Fruit fly (Drosophila melanogaster) whole organism, prepupa: Measurements from ENCODE around the gene ppk28.

Experiments used
- Blimp-1 ChIP-seq: fragments of 200-800 bp; sonication (Bioruptor generic); optimal IDR thresholded peaks from 3 replicates; lab custom pipeline; 2017; ENCODE audit warnings: missing biosample characterization, missing genetic modification characterization, mild to moderate bottlenecking, moderate library complexity, missing genetic modification reagents
- CG10631 ChIP-seq: fragments of 200-800 bp; sonication (Bioruptor generic); optimal IDR thresholded peaks from 2 replicates; lab custom pipeline; 2016; ENCODE audit warnings: missing biosample characterization, missing genetic modification characterization
- CG11294 ChIP-seq: fragments of 200-800 bp; sonication (Bioruptor generic); IDR thresholded peaks from 2 replicates; pipeline ENCODE4 v1.3.6; 2022; ENCODE audit warnings: missing biosample characterization, missing genetic modification characterization
- CG11762 ChIP-seq: fragments of 200-800 bp; sonication (Bioruptor generic); optimal IDR thresholded peaks from 3 replicates; lab custom pipeline; 2016; ENCODE audit warnings: missing biosample characterization, missing genetic modification characterization; ENCODE audit not compliant: insufficient read depth
- CG11902 ChIP-seq: fragments of 200-800 bp; sonication (Bioruptor generic); optimal IDR thresholded peaks from 3 replicates; lab custom pipeline; 2016; ENCODE audit warnings: missing biosample characterization, missing genetic modification characterization
- CG15336 ChIP-seq: fragments of 200-800 bp; sonication (Bioruptor generic); IDR thresholded peaks from 2 replicates; pipeline ENCODE4 v1.3.6; 2022; ENCODE audit warnings: missing biosample characterization, missing genetic modification characterization
- CG1621 ChIP-seq: fragments of 200-800 bp; sonication (Bioruptor generic); optimal IDR thresholded peaks from 3 replicates; lab custom pipeline; 2018; ENCODE audit warnings: missing biosample characterization, mild to moderate bottlenecking, missing genetic modification characterization
- CG31627 ChIP-seq: fragments of 200-800 bp; sonication (Bioruptor generic); optimal IDR thresholded peaks from 3 replicates; lab custom pipeline; 2016; ENCODE audit warnings: missing biosample characterization, missing genetic modification characterization
- CG32006 ChIP-seq: fragments of 200-800 bp; sonication (Bioruptor generic); optimal IDR thresholded peaks from 3 replicates; lab custom pipeline; 2017; ENCODE audit warnings: missing biosample characterization, mild to moderate bottlenecking, missing genetic modification characterization
- CG34406 ChIP-seq: fragments of 200-800 bp; sonication (Bioruptor generic); optimal IDR thresholded peaks from 3 replicates; lab custom pipeline; 2016; ENCODE audit warnings: missing biosample characterization, missing genetic modification characterization
- CG3919 ChIP-seq: fragments of 200-800 bp; sonication (Bioruptor generic); optimal IDR thresholded peaks from 3 replicates; lab custom pipeline; 2016; ENCODE audit warnings: missing biosample characterization, missing genetic modification characterization
- CG4318 ChIP-seq: fragments of 200-800 bp; sonication (Bioruptor generic); optimal IDR thresholded peaks from 3 replicates; lab custom pipeline; 2017; ENCODE audit warnings: missing biosample characterization, mild to moderate bottlenecking, missing genetic modification characterization
- CG6163 ChIP-seq: fragments of 200-800 bp; sonication (Bioruptor generic); IDR thresholded peaks from 3 replicates; pipeline ENCODE4 v1.3.6; 2022; ENCODE audit warnings: missing biosample characterization, missing genetic modification characterization
- CG6276 ChIP-seq: fragments of 200-800 bp; sonication (Bioruptor generic); optimal IDR thresholded peaks from 2 replicates; lab custom pipeline; 2017; ENCODE audit warnings: missing biosample characterization, mild to moderate bottlenecking, missing genetic modification characterization
- CG6792 ChIP-seq: fragments of 200-800 bp; sonication (Bioruptor generic); optimal IDR thresholded peaks from 3 replicates; lab custom pipeline; 2016; ENCODE audit warnings: missing biosample characterization, missing genetic modification characterization
- CG6808 ChIP-seq: fragments of 200-800 bp; sonication (Bioruptor generic); optimal IDR thresholded peaks from 3 replicates; lab custom pipeline; 2017; ENCODE audit warnings: missing biosample characterization, missing genetic modification characterization, mild to moderate bottlenecking, moderate library complexity, missing genetic modification reagents
- CG7368 ChIP-seq: fragments of 200-800 bp; sonication (Bioruptor generic); optimal IDR thresholded peaks from 3 replicates; lab custom pipeline; 2016; ENCODE audit warnings: missing biosample characterization, missing genetic modification characterization
- CG8119 ChIP-seq: fragments of 200-800 bp; sonication (Bioruptor generic); IDR thresholded peaks from 3 replicates; pipeline ENCODE4 v1.3.6; 2022; ENCODE audit warnings: missing biosample characterization, missing genetic modification characterization
- CG8632 ChIP-seq: fragments of 200-800 bp; sonication (Bioruptor generic); optimal IDR thresholded peaks from 3 replicates; lab custom pipeline; 2016; ENCODE audit warnings: missing biosample characterization, missing genetic modification characterization
- Eip75B ChIP-seq: fragments of 200-800 bp; sonication (Bioruptor generic); optimal IDR thresholded peaks from 3 replicates; lab custom pipeline; 2016; ENCODE audit warnings: missing biosample characterization, missing genetic modification characterization
- Eip78C ChIP-seq: fragments of 200-800 bp; sonication (Bioruptor generic); peaks from one replicate; lab custom pipeline; 2016; ENCODE audit warnings: missing biosample characterization, missing genetic modification characterization
- Eip93F ChIP-seq: fragments of 200-800 bp; sonication (Bioruptor generic); optimal IDR thresholded peaks from 2 replicates; lab custom pipeline; 2016; ENCODE audit warnings: missing biosample characterization, mild to moderate bottlenecking, missing genetic modification characterization
- Ets21C ChIP-seq: fragments of 200-800 bp; sonication (Bioruptor generic); optimal IDR thresholded peaks from 3 replicates; lab custom pipeline; 2016; ENCODE audit warnings: missing biosample characterization, missing genetic modification characterization
- Ets96B ChIP-seq: fragments of 200-800 bp; optimal IDR thresholded peaks from 2 replicates; lab custom pipeline; 2019; ENCODE audit warnings: missing biosample characterization, mild to moderate bottlenecking, missing genetic modification characterization, moderate library complexity
- Gug ChIP-seq: fragments of 200-800 bp; sonication (Bioruptor generic); IDR thresholded peaks from 2 replicates; pipeline ENCODE4 v1.3.6; 2022; ENCODE audit warnings: missing biosample characterization, missing genetic modification characterization
- Hr38 ChIP-seq: sonication (Bioruptor generic); optimal IDR thresholded peaks from 2 replicates; lab custom pipeline; 2016; ENCODE audit warnings: missing biosample characterization, missing genetic modification characterization
- Hr39 ChIP-seq: fragments of 200-800 bp; sonication (Bioruptor generic); optimal IDR thresholded peaks from 2 replicates; lab custom pipeline; 2016; ENCODE audit warnings: missing biosample characterization, missing genetic modification characterization
- Hr4 ChIP-seq: fragments of 200-800 bp; sonication (Bioruptor generic); optimal IDR thresholded peaks from 3 replicates; lab custom pipeline; 2016; ENCODE audit warnings: missing biosample characterization, missing genetic modification characterization
- Lpt ChIP-seq: fragments of 200-800 bp; sonication (Bioruptor generic); optimal IDR thresholded peaks from 3 replicates; lab custom pipeline; 2016; ENCODE audit warnings: missing biosample characterization, missing genetic modification characterization
- Met ChIP-seq: fragments of 200-800 bp; sonication (Bioruptor generic); optimal IDR thresholded peaks from 3 replicates; lab custom pipeline; 2016; ENCODE audit warnings: missing biosample characterization, missing genetic modification characterization
- OdsH ChIP-seq: fragments of 200-800 bp; sonication (Bioruptor generic); optimal IDR thresholded peaks from 3 replicates; lab custom pipeline; 2016; ENCODE audit warnings: missing biosample characterization, missing genetic modification characterization
- Smox ChIP-seq: fragments of 200-800 bp; sonication (Bioruptor generic); optimal IDR thresholded peaks from 3 replicates; lab custom pipeline; 2016; ENCODE audit warnings: missing biosample characterization, missing genetic modification characterization
- Sox102F ChIP-seq: fragments of 200-800 bp; sonication (Bioruptor generic); optimal IDR thresholded peaks from 2 replicates; lab custom pipeline; 2016; ENCODE audit warnings: missing biosample characterization, mild to moderate bottlenecking, missing genetic modification characterization
- acj6 ChIP-seq: fragments of 200-800 bp; sonication (Bioruptor generic); optimal IDR thresholded peaks from 3 replicates; lab custom pipeline; 2016; ENCODE audit warnings: missing biosample characterization, missing genetic modification characterization
- cyc ChIP-seq: fragments of 200-800 bp; sonication (Bioruptor generic); optimal IDR thresholded peaks from 3 replicates; lab custom pipeline; 2016; ENCODE audit warnings: missing biosample characterization, missing genetic modification characterization
- eg ChIP-seq: fragments of 200-800 bp; sonication (Bioruptor generic); IDR thresholded peaks from 3 replicates; pipeline ENCODE4 v1.3.6; 2022; ENCODE audit warnings: missing biosample characterization, missing genetic modification characterization
- fd59A ChIP-seq: fragments of 200-800 bp; sonication (Bioruptor generic); optimal IDR thresholded peaks from 2 replicates; lab custom pipeline; 2017; ENCODE audit warnings: missing biosample characterization, mild to moderate bottlenecking, missing genetic modification characterization, missing genetic modification reagents
- fd85E ChIP-seq: fragments of 200-800 bp; sonication (Bioruptor generic); optimal IDR thresholded peaks from 3 replicates; lab custom pipeline; 2016; ENCODE audit warnings: missing biosample characterization, missing genetic modification characterization
- fkh ChIP-seq: fragments of 200-800 bp; sonication (Bioruptor generic); optimal IDR thresholded peaks from 3 replicates; lab custom pipeline; 2017; ENCODE audit warnings: missing biosample characterization, mild to moderate bottlenecking, missing genetic modification characterization, moderate library complexity
- lz ChIP-seq: fragments of 200-800 bp; sonication (Bioruptor generic); optimal IDR thresholded peaks from 3 replicates; lab custom pipeline; 2016; ENCODE audit warnings: missing biosample characterization, missing genetic modification characterization
- pdm3 ChIP-seq: fragments of 200-800 bp; sonication (Bioruptor generic); optimal IDR thresholded peaks from 3 replicates; lab custom pipeline; 2016; ENCODE audit warnings: missing biosample characterization, missing genetic modification characterization
- salr ChIP-seq, 2 experiments: fragments of 200-800 bp; sonication (Bioruptor generic); optimal IDR thresholded peaks; 3 replicates each; lab custom pipeline; 2016 to 2018; ENCODE audit warnings: missing biosample characterization in 2 of 2, missing genetic modification characterization in 2 of 2, mild to moderate bottlenecking in 1 of 2
- ss ChIP-seq, 2 experiments: fragments of 200-800 bp; sonication (Bioruptor generic); optimal IDR thresholded peaks; 2 replicates in 1 of 2; 3 replicates in 1 of 2; lab custom pipeline; 2017 to 2018; ENCODE audit warnings: mild to moderate bottlenecking in 2 of 2, missing biosample characterization in 2 of 2, missing genetic modification characterization in 2 of 2, moderate library complexity in 1 of 2
- svp ChIP-seq: fragments of 200-800 bp; sonication (Bioruptor generic); peaks from one replicate; lab custom pipeline; 2016; ENCODE audit warnings: missing biosample characterization, missing genetic modification characterization
- topi ChIP-seq: fragments of 200-800 bp; sonication (Bioruptor generic); optimal IDR thresholded peaks from 3 replicates; lab custom pipeline; 2016; ENCODE audit warnings: missing biosample characterization, missing genetic modification characterization

The ppk28 gene

DNA sequence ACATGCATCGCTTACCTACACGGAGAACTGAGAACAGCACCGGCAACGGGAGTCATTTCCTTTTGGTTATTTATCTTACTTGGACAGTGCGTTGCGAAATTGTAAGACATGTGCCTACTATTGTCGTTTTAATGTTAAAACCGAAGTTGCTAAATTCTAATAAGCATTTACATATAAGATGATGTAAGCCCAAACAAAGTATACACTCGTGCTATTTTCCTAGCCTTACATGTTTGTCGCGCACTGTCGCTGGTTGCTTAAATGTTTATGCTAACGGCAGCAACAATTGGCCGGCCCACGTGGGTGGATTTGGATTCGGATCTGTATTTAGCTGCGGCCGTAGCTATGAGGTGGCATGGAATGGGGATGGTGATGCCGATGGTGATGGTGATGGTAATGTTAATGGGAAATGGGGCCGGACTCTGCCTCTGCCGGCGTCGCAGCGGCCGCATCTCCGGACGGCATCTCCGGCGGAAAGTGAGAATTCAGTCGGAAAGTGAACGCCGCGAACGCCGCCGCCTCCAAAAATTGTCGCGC lies 5.4 kb downstream of the ppk28 start, which contains the start of gene CG4829 (continued):
- TF ChIP-seq CG6808 (GFP tag; lab: Kevin White, UChicago), result no peak
- TF ChIP-seq CG4318 (GFP tag; lab: Kevin White, UChicago), result no peak
- peak; percentile 38 for TF ChIP-seq CG7368 (GFP tag; lab: Kevin White, UChicago)
- no peak for TF ChIP-seq Eip93F (GFP tag; lab: Kevin White, UChicago)
- TF ChIP-seq CG8632 (GFP tag; lab: Kevin White, UChicago), result peak; percentile 31
- TF ChIP-seq Smox (GFP tag; lab: Kevin White, UChicago), result no peak
- peak; percentile 63 for TF ChIP-seq cyc (GFP tag; lab: Kevin White, UChicago)
- TF ChIP-seq CG34406 (GFP tag; lab: Kevin White, UChicago), result peak; percentile 29
- TF ChIP-seq CG11762, result peak; percentile 5
- TF ChIP-seq CG8119, result no peak
- TF ChIP-seq Sox102F, result peak; percentile 26
- no peak for TF ChIP-seq fd59A
- TF ChIP-seq ss (GFP tag; optimal IDR thresholded peaks at IDR 0.05; lab: Kevin White, UChicago), result no peak
- peak; percentile 42 for TF ChIP-seq lz (GFP tag; lab: Kevin White, UChicago)
- peak; percentile 25 for TF ChIP-seq CG6792 (GFP tag; lab: Kevin White, UChicago)
- peak; percentile 19 for TF ChIP-seq CG1621 (tag; lab: Kevin White, UChicago)
- TF ChIP-seq svp (GFP tag; lab: Kevin White, UChicago), result peak; percentile 65
- TF ChIP-seq Hr39 (GFP tag; lab: Kevin White, UChicago), result peak; percentile 53

DNA sequence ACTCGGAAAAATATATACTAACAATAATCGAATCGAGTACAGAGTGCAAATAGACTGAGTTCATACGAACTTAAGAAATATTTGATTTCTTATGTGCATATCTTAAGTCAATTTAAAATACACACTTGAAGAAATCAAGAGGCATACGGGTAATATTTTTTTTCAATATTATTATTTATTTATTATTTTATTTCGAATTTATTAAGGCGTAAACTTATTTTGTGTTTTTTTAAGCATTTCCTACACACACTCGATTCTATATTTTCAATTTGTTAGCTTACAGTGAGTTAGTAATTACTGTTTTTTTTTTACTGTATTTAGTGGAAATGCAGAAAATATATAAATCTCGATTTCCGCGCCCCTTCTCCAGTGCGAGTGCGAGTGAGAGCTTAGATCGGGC lies 7.4 kb downstream of the ppk28 start:
- TF ChIP-seq CG11762, result no peak
- TF ChIP-seq Eip78C (GFP tag; lab: Kevin White, UChicago), result peak; percentile 47
- TF ChIP-seq Lpt (GFP tag; lab: Kevin White, UChicago), result no peak
- peak; percentile 13 for TF ChIP-seq CG34406 (GFP tag; lab: Kevin White, UChicago)
- no peak for TF ChIP-seq fkh (GFP tag; lab: Kevin White, UChicago)
- TF ChIP-seq Eip75B (GFP tag; lab: Kevin White, UChicago), result no peak
- no peak for TF ChIP-seq cyc (GFP tag; lab: Kevin White, UChicago)
- no peak for TF ChIP-seq CG11902 (GFP tag; lab: Kevin White, UChicago)
- TF ChIP-seq pdm3 (GFP tag; lab: Kevin White, UChicago), result no peak
- no peak for TF ChIP-seq CG6808 (GFP tag; lab: Kevin White, UChicago)
- TF ChIP-seq CG8119, result peak; percentile 25; the same call in 1 of the 3 replicates
- TF ChIP-seq Smox (GFP tag; lab: Kevin White, UChicago), result no peak
- TF ChIP-seq CG6792 (GFP tag; lab: Kevin White, UChicago), result no peak
- TF ChIP-seq topi (GFP tag; lab: Kevin White, UChicago), result no peak
- TF ChIP-seq CG15336 (GFP tag; lab: Robert Waterston, UW), result peak; percentile 15; the same call in 1 of the 2 replicates
- TF ChIP-seq CG8632 (GFP tag; lab: Kevin White, UChicago), result peak; percentile 8
- TF ChIP-seq lz (GFP tag; lab: Kevin White, UChicago), result no peak
- TF ChIP-seq, all 60 proteins: peak for 5

DNA sequence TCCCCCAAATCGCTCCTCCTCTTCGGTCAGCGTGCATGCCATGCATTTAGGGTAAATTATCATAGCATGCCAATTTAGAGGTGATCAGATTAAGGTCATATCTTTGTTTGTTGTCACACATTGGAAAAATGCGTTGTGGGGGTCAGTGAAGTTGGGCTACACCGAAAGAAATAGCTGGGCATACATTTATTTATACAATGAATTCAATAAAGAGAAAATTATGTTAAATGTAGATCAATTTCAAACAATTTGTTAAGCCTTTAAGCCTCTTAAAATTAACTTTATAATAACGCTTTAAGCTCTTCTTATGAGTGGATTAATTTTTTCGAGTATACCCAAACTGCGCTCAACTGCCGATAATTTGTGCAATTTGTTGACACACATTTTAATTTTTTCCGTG lies 8.5 kb downstream of the ppk28 start:
- TF ChIP-seq CG15336 (GFP tag; lab: Robert Waterston, UW), result 0 out of 2 replicates have a peak, but pooled peaks have one; percentile 44
- TF ChIP-seq pdm3 (GFP tag; lab: Kevin White, UChicago), result peak; percentile 7
- no peak for TF ChIP-seq Ets21C (GFP tag; lab: Kevin White, UChicago)
- no peak for TF ChIP-seq fd85E (GFP tag; lab: Kevin White, UChicago)
- peak; percentile 38 for TF ChIP-seq CG32006
- TF ChIP-seq Eip78C (GFP tag; lab: Kevin White, UChicago), result peak; percentile 69
- peak; percentile 16 for TF ChIP-seq CG3919 (GFP tag; lab: Kevin White, UChicago)
- peak; percentile 1 for TF ChIP-seq Ets96B
- TF ChIP-seq acj6 (GFP tag; lab: Kevin White, UChicago), result peak; percentile 12
- peak; percentile 7 for TF ChIP-seq Met (GFP tag; lab: Kevin White, UChicago)
- no peak for TF ChIP-seq fkh (GFP tag; lab: Kevin White, UChicago)
- peak; percentile 6 for TF ChIP-seq CG10631
- TF ChIP-seq eg (GFP tag; lab: Robert Waterston, UW), result peak; percentile 40; the same call in 1 of the 3 replicates
- peak; percentile 4 for TF ChIP-seq CG7368 (GFP tag; lab: Kevin White, UChicago)
- peak; percentile 60 for TF ChIP-seq svp (GFP tag; lab: Kevin White, UChicago)
- no peak for TF ChIP-seq Blimp-1
- TF ChIP-seq Hr38, result no peak
- TF ChIP-seq salr (GFP tag; optimal IDR thresholded peaks at IDR 0.05; lab: Kevin White, UChicago), result no peak
- no peak for TF ChIP-seq Gug (GFP tag; lab: Robert Waterston, UW)
- peak; percentile 31 for TF ChIP-seq OdsH (GFP tag; lab: Kevin White, UChicago)
- TF ChIP-seq CG1621 (tag; lab: Kevin White, UChicago), result no peak
- TF ChIP-seq CG31627 (GFP tag; lab: Kevin White, UChicago), result no peak
- no peak for TF ChIP-seq Eip75B (GFP tag; lab: Kevin White, UChicago)
- TF ChIP-seq CG6276, result no peak
- TF ChIP-seq Hr4, result peak; percentile 18
- TF ChIP-seq CG6163 (GFP tag; lab: Robert Waterston, UW), result 0 out of 3 replicates have a peak, but pooled peaks have one; percentile 26
- TF ChIP-seq topi (GFP tag; lab: Kevin White, UChicago), result peak; percentile 29
- TF ChIP-seq CG11294, result peak; percentile 26; the same call in 1 of the 2 replicates
